Worm (Caenorhabditis elegans) whole organism, L4 larva: ENCODE results near the gene F53E4.1.
"Not testable (repeated sequence)": the region's sequence is repeated elsewhere in the genome, so short reads cannot be mapped to it uniquely, and the experiment has no call there.

Experiments
- F10B5.3 ChIP-seq: sonication (generic microtip); optimal IDR thresholded peaks from 2 replicates; lab custom pipeline; 2016; ENCODE audit warnings: mild to moderate bottlenecking, missing genetic modification characterization, missing compliant biosample characterization
- F49E8.2 ChIP-seq: sonication (generic microtip); optimal IDR thresholded peaks from 2 replicates; lab custom pipeline; 2016; ENCODE audit warnings: missing compliant biosample characterization, mild to moderate bottlenecking, missing genetic modification characterization, borderline replicate concordance
- Y5F2A.4 ChIP-seq: fragments of 200-800 bp; sonication (Bioruptor generic); optimal IDR thresholded peaks from 2 replicates; lab custom pipeline; 2018; ENCODE audit warnings: mild to moderate bottlenecking, missing genetic modification characterization, missing compliant biosample characterization
- Y75B8A.6 ChIP-seq: fragments of 200-800 bp; sonication (Bioruptor generic); IDR thresholded peaks from 2 replicates; pipeline ENCODE4 v1.3.6; 2022; ENCODE audit warnings: missing genetic modification reagents, missing genetic modification characterization, missing compliant biosample characterization
- ZK337.2 ChIP-seq: fragments of 200-800 bp; sonication (Bioruptor generic); IDR thresholded peaks from 2 replicates; pipeline ENCODE4 v1.3.6; 2022; ENCODE audit warnings: missing genetic modification reagents, missing genetic modification characterization, missing compliant biosample characterization
- ZK546.5 ChIP-seq, 2 experiments: sonication (generic microtip); optimal IDR thresholded peaks; 2 replicates each; lab custom pipeline; 2017; ENCODE audit warnings: missing biosample characterization in 2 of 2, missing genetic modification characterization in 2 of 2
- ceh-28 ChIP-seq: fragments of 150-350 bp; optimal IDR thresholded peaks from 2 replicates; lab custom pipeline; 2014; ENCODE audit warnings: missing biosample characterization, missing genetic modification reagents, missing genetic modification characterization
- ceh-32 ChIP-seq: sonication (generic microtip); optimal IDR thresholded peaks from 2 replicates; lab custom pipeline; 2016; ENCODE audit warnings: mild to moderate bottlenecking, missing genetic modification characterization, missing compliant biosample characterization; ENCODE audit not compliant: poor library complexity
- ceh-44 ChIP-seq: fragments of 200-800 bp; sonication (Bioruptor generic); IDR thresholded peaks from 2 replicates; pipeline ENCODE4 v1.3.6; 2022; ENCODE audit warnings: missing genetic modification reagents, missing genetic modification characterization, missing compliant biosample characterization
- ceh-62 ChIP-seq: sonication (generic microtip); optimal IDR thresholded peaks from 2 replicates; lab custom pipeline; 2017; ENCODE audit warnings: missing biosample characterization, missing genetic modification characterization
- daf-12 ChIP-seq: fragments of 150-350 bp; optimal IDR thresholded peaks from 2 replicates; lab custom pipeline; 2014; ENCODE audit warnings: missing biosample characterization, missing genetic modification reagents, missing genetic modification characterization
- daf-16 ChIP-seq, 3 experiments: sonication (generic microtip); optimal IDR thresholded peaks; 2 replicates each; lab custom pipeline; 2016 to 2017; ENCODE audit warnings: missing genetic modification characterization in 3 of 3, missing genetic modification reagents in 3 of 3, mild to moderate bottlenecking in 2 of 3, missing compliant biosample characterization in 2 of 3, missing biosample characterization in 1 of 3, moderate library complexity in 1 of 3
- daf-8 ChIP-seq: fragments of 200-800 bp; sonication (Bioruptor generic); IDR thresholded peaks from 2 replicates; pipeline ENCODE4 v1.3.6; 2022; ENCODE audit warnings: missing genetic modification characterization, missing compliant biosample characterization
- dmd-6 ChIP-seq: fragments of 200-800 bp; sonication (Bioruptor generic); IDR thresholded peaks from 2 replicates; pipeline ENCODE4 v1.3.6; 2022; ENCODE audit warnings: missing genetic modification reagents, missing genetic modification characterization, missing compliant biosample characterization
- duxl-1 ChIP-seq: sonication (generic microtip); optimal IDR thresholded peaks from 2 replicates; lab custom pipeline; 2016; ENCODE audit warnings: mild to moderate bottlenecking, missing genetic modification characterization, moderate library complexity, missing compliant biosample characterization; ENCODE audit not compliant: poor library complexity
- dve-1 ChIP-seq: sonication (generic microtip); optimal IDR thresholded peaks from 2 replicates; lab custom pipeline; 2017; ENCODE audit warnings: antibody characterized with exemption, mild to moderate bottlenecking, missing genetic modification characterization, missing compliant biosample characterization; ENCODE audit not compliant: insufficient read depth
- egl-27 ChIP-seq: sonication (generic microtip); optimal IDR thresholded peaks from 3 replicates; lab custom pipeline; 2017; ENCODE audit warnings: missing biosample characterization, missing genetic modification reagents, missing genetic modification characterization
- fos-1 ChIP-seq: fragments of 150-350 bp; optimal IDR thresholded peaks from 2 replicates; lab custom pipeline; 2014; ENCODE audit warnings: missing biosample characterization, missing genetic modification characterization
- hlh-30 ChIP-seq: sonication (generic microtip); optimal IDR thresholded peaks from 2 replicates; lab custom pipeline; 2017; ENCODE audit warnings: antibody characterized with exemption, mild to moderate bottlenecking, missing genetic modification characterization, missing compliant biosample characterization; ENCODE audit not compliant: insufficient read depth
- hmg-1.1 ChIP-seq: fragments of 200-800 bp; sonication (Bioruptor generic); IDR thresholded peaks from 2 replicates; pipeline ENCODE4 v1.3.6; 2022; ENCODE audit warnings: missing genetic modification reagents, missing genetic modification characterization, missing compliant biosample characterization
- mdl-1 ChIP-seq, 2 experiments: fragments of 150-350 bp in 1 of 2; sonication (generic microtip) in 1 of 2; optimal IDR thresholded peaks; 2 replicates each; lab custom pipeline; 2014 to 2017; ENCODE audit warnings: missing biosample characterization in 2 of 2, missing genetic modification characterization in 2 of 2
- mep-1 ChIP-seq: fragments of 150-350 bp; sonication (generic microtip); optimal IDR thresholded peaks from 3 replicates; lab custom pipeline; 2014; ENCODE audit warnings: missing biosample characterization, missing genetic modification characterization
- mxl-2 ChIP-seq: fragments of 200-800 bp; sonication (Bioruptor generic); conservative IDR thresholded peaks from 2 replicates; pipeline ENCODE4 v1.3.6; 2022; ENCODE audit warnings: missing genetic modification reagents, missing genetic modification characterization, missing compliant biosample characterization
- nhr-10 ChIP-seq: fragments of 150-350 bp; optimal IDR thresholded peaks from 2 replicates; lab custom pipeline; 2014; ENCODE audit warnings: missing biosample characterization, missing genetic modification characterization
- nhr-6 ChIP-seq: fragments of 150-350 bp; optimal IDR thresholded peaks from 2 replicates; lab custom pipeline; 2014; ENCODE audit warnings: missing biosample characterization, missing genetic modification characterization
- nhr-76 ChIP-seq: fragments of 150-350 bp; optimal IDR thresholded peaks from 2 replicates; lab custom pipeline; 2014; ENCODE audit warnings: missing biosample characterization, missing genetic modification characterization
- snpc-1.2 ChIP-seq: fragments of 200-800 bp; sonication (Bioruptor generic); IDR thresholded peaks from 2 replicates; pipeline ENCODE4 v1.3.6; 2022; ENCODE audit warnings: missing genetic modification reagents, missing genetic modification characterization, missing compliant biosample characterization
- spr-1 ChIP-seq: sonication (generic microtip); optimal IDR thresholded peaks from 2 replicates; lab custom pipeline; 2016; ENCODE audit warnings: mild to moderate bottlenecking, missing genetic modification characterization, missing compliant biosample characterization
- spr-3 ChIP-seq: fragments of 200-800 bp; sonication (Bioruptor generic); optimal IDR thresholded peaks from 2 replicates; lab custom pipeline; 2018; ENCODE audit warnings: mild to moderate bottlenecking, missing genetic modification characterization, missing compliant biosample characterization
- tag-97 ChIP-seq: fragments of 200-800 bp; sonication (Bioruptor generic); IDR thresholded peaks from 2 replicates; pipeline ENCODE4 v1.3.6; 2022; ENCODE audit warnings: missing genetic modification characterization, missing compliant biosample characterization
- unc-39 ChIP-seq: sonication (generic microtip); optimal IDR thresholded peaks from 2 replicates; lab custom pipeline; 2017; ENCODE audit warnings: missing biosample characterization, missing genetic modification characterization
- unc-62 ChIP-seq, 3 experiments: fragments of 150-350 bp in 1 of 3; sonication (generic microtip); optimal IDR thresholded peaks in 2 of 3; peaks in 1 of 3; 1 replicate in 1 of 3; 2 replicates in 2 of 3; lab custom pipeline; 2014 to 2017; ENCODE audit warnings: missing biosample characterization in 3 of 3, missing genetic modification characterization in 3 of 3, missing genetic modification reagents in 3 of 3, missing genotype in 1 of 3
- zfp-2 ChIP-seq: sonication (generic microtip); optimal IDR thresholded peaks from 2 replicates; lab custom pipeline; 2016; ENCODE audit warnings: mild to moderate bottlenecking, missing genetic modification characterization, missing compliant biosample characterization

The F53E4.1 gene

ce11 chrV:15668200-15668599 is at the start of gene F53E4.1:
TSS of gene F53E4.1 (minus strand) at chrV:15668300.
- TF ChIP-seq ceh-44 (GFP tag; lab: Robert Waterston, UW); dmd-6; unc-39 (tag; lab: Kevin White, UChicago): not testable (repeated sequence)

- TF ChIP-seq nhr-76 = no peak
- no peak for TF ChIP-seq ceh-28 (tag; lab: Kevin White, UChicago)
- TF ChIP-seq snpc-1.2 (GFP tag; lab: Robert Waterston, UW) = no peak
- TF ChIP-seq zfp-2 (tag; lab: Kevin White, UChicago) = no peak
- TF ChIP-seq hmg-1.1 (GFP tag; lab: Robert Waterston, UW) = no peak
- TF ChIP-seq ZK546.5 (tag; optimal IDR thresholded peaks at IDR 0.05; lab: Kevin White, UChicago) = no peak
- TF ChIP-seq mxl-2 = no peak
- TF ChIP-seq daf-8 (GFP tag; lab: Robert Waterston, UW) = no peak
- no peak for TF ChIP-seq F10B5.3 (tag; lab: Kevin White, UChicago)
- no peak for TF ChIP-seq ceh-44 (GFP tag; lab: Robert Waterston, UW)
- TF ChIP-seq Y75B8A.6 (GFP tag; lab: Robert Waterston, UW) = no peak
- no peak for TF ChIP-seq dve-1 (tag; lab: Kevin White, UChicago)
- no peak for TF ChIP-seq daf-12 (tag; lab: Kevin White, UChicago)
- no peak for TF ChIP-seq duxl-1
- no peak for TF ChIP-seq spr-3 (GFP tag; lab: Kevin White, UChicago)
- TF ChIP-seq spr-1 = no peak
- TF ChIP-seq egl-27 = no peak
Observed at ce11 chrV:15716679-15717078, 48.6 kb upstream of the F53E4.1 start, which contains the start of gene Y6E2A.4. TSS of gene Y6E2A.4 (minus strand) at chrV:15716779.

- TF ChIP-seq dve-1 (tag; lab: Kevin White, UChicago) (peak; percentile 27), daf-16 (GFP tag; optimal IDR thresholded peaks at IDR 0.05; lab: Kevin White, UChicago) (peak in 1 of 2 experiments; percentile 83), daf-16 (tag; optimal IDR thresholded peaks at IDR 0.05; lab: Kevin White, UChicago) (peak; percentile 94), unc-62 (GFP tag; optimal IDR thresholded peaks at IDR 0.05 in 1 of 2; lab: Kevin White, UChicago) (peak in 1 of 2 experiments; percentile 54), unc-62 (tag; optimal IDR thresholded peaks at IDR 0.05; lab: Kevin White, UChicago) (no peak), F10B5.3 (tag; lab: Kevin White, UChicago) (no peak), nhr-10 (tag; lab: Kevin White, UChicago) (no peak), mdl-1 (tag; optimal IDR thresholded peaks at IDR 0.05; lab: Kevin White, UChicago) (peak in 1 of 2 experiments; percentile 11)
Observed at ce11 chrV:15715636-15716035, 47.5 kb upstream of the F53E4.1 start.

ce11 chrV:15712385-15712784 is 44.3 kb upstream of the F53E4.1 start:
- TF ChIP-seq daf-16 (GFP tag; optimal IDR thresholded peaks at IDR 0.05; lab: Kevin White, UChicago) = no peak
- TF ChIP-seq daf-16 (tag; optimal IDR thresholded peaks at IDR 0.05; lab: Kevin White, UChicago) = peak; percentile 84
- TF ChIP-seq hlh-30 (tag; lab: Kevin White, UChicago) = peak; percentile 39
- peak; percentile 66 for TF ChIP-seq dve-1 (tag; lab: Kevin White, UChicago)
- no peak for TF ChIP-seq ceh-62 (tag; lab: Kevin White, UChicago)
- no peak for TF ChIP-seq Y5F2A.4 (GFP tag; lab: Kevin White, UChicago)
- TF ChIP-seq nhr-10 (tag; lab: Kevin White, UChicago) = no peak
- TF ChIP-seq ZK337.2 (GFP tag; lab: Robert Waterston, UW) = no peak
- TF ChIP-seq, all 104 proteins: peak for 3

- no peak for TF ChIP-seq fos-1 (tag; lab: Kevin White, UChicago)
- no peak for TF ChIP-seq daf-8 (GFP tag; lab: Robert Waterston, UW)
- no peak for TF ChIP-seq mdl-1 (tag; optimal IDR thresholded peaks at IDR 0.05; lab: Kevin White, UChicago)
- no peak for TF ChIP-seq mep-1
- TF ChIP-seq F49E8.2 (tag; lab: Kevin White, UChicago) = no peak
- no peak for TF ChIP-seq tag-97 (GFP tag; lab: Robert Waterston, UW)
- no peak for TF ChIP-seq nhr-6
- TF ChIP-seq ceh-32 (tag; lab: Kevin White, UChicago) = no peak
- no peak for TF ChIP-seq daf-16 (GFP tag; optimal IDR thresholded peaks at IDR 0.05; lab: Kevin White, UChicago)
- no peak for TF ChIP-seq daf-16 (tag; optimal IDR thresholded peaks at IDR 0.05; lab: Kevin White, UChicago)
Observed at ce11 chrV:15711898-15712297, 43.8 kb upstream of the F53E4.1 start, which contains the start of gene str-101. TSS of gene str-101 (minus strand) at chrV:15711998.
